Worm (Caenorhabditis elegans) whole organism, dauer: ENCODE measurements around the gene bcmo-1.

Experiments
- unc-62 ChIP-seq: sonication (generic microtip); optimal IDR thresholded peaks from 2 replicates; lab custom pipeline; 2017; ENCODE audit warnings: missing biosample characterization, missing genetic modification reagents, missing genetic modification characterization

Gene bcmo-1

ce11 chrII:12810709-12811108 lies 19.8 kb upstream of the bcmo-1 start, which contains the start of gene Y46G5A.20:
TSS of gene Y46G5A.20 (plus strand) at chrII:12811009.
- no peak for TF ChIP-seq unc-62 (GFP tag; lab: Kevin White, UChicago)

- no peak for TF ChIP-seq unc-62 (GFP tag; lab: Kevin White, UChicago)
Measured at ce11 chrII:12813253-12813652, 17.2 kb upstream of the bcmo-1 start.

ce11 chrII:12816412-12817146 lies 13.9 kb upstream of the bcmo-1 start, which contains the start of gene acl-7:
TSS of gene acl-7 (minus strand) at chrII:12816462.
- no peak for TF ChIP-seq unc-62 (GFP tag; lab: Kevin White, UChicago)

ce11 chrII:12818488-12818887 lies 12.0 kb upstream of the bcmo-1 start, which contains the start of gene Y46G5A.22:
TSS of gene Y46G5A.22 (minus strand) at chrII:12818588.
- no peak for TF ChIP-seq unc-62 (GFP tag; lab: Kevin White, UChicago)

- TF ChIP-seq unc-62 (GFP tag; lab: Kevin White, UChicago) = no peak
Measured at ce11 chrII:12819979-12820378, 10.5 kb upstream of the bcmo-1 start.

- TF ChIP-seq unc-62 (GFP tag; lab: Kevin White, UChicago) = no peak
Measured at ce11 chrII:12823437-12823836, 7.0 kb upstream of the bcmo-1 start, which contains the start of gene Y46G5A.36. TSS of gene Y46G5A.36 (plus strand) at chrII:12823679.

- no peak for TF ChIP-seq unc-62 (GFP tag; lab: Kevin White, UChicago)
Measured at ce11 chrII:12824463-12824862, 6.0 kb upstream of the bcmo-1 start.

- no peak for TF ChIP-seq unc-62 (GFP tag; lab: Kevin White, UChicago)
Measured at ce11 chrII:12826752-12827151, 3.7 kb upstream of the bcmo-1 start, which contains the start of gene Y46G5A.38. TSS of gene Y46G5A.38 (plus strand) at chrII:12827052.

- TF ChIP-seq unc-62 (GFP tag; lab: Kevin White, UChicago) = no peak
Measured at ce11 chrII:12828863-12829262, 1.6 kb upstream of the bcmo-1 start, which contains the start of gene Y46G5A.23. TSS of gene Y46G5A.23 (minus strand) at chrII:12828963.

ce11 chrII:12840057-12840456 lies 9.6 kb downstream of the bcmo-1 start, which contains the start of gene lgc-35:
TSS of gene lgc-35 (minus strand) at chrII:12840157.
- TF ChIP-seq unc-62 (GFP tag; lab: Kevin White, UChicago) = no peak

ce11 chrII:12847736-12848135 lies 17.3 kb downstream of the bcmo-1 start, which contains the start of gene pes-10:
TSS of gene pes-10 (minus strand) at chrII:12847836.
- no peak for TF ChIP-seq unc-62 (GFP tag; lab: Kevin White, UChicago)

- TF ChIP-seq unc-62 (GFP tag; lab: Kevin White, UChicago) = no peak
Measured at ce11 chrII:12850129-12850528, 19.7 kb downstream of the bcmo-1 start, which contains the start of gene Y46G5A.28. TSS of gene Y46G5A.28 (plus strand) at chrII:12850429.

ce11 chrII:12855900-12856299 lies 25.4 kb downstream of the bcmo-1 start, which contains the start of gene Y46G5A.29:
TSS of gene Y46G5A.29 (plus strand) at chrII:12856200.
- TF ChIP-seq unc-62 (GFP tag; lab: Kevin White, UChicago) = no peak

ce11 chrII:12865604-12866003 lies 35.1 kb downstream of the bcmo-1 start, which contains the start of gene snf-5:
TSS of gene snf-5 (minus strand) at chrII:12865785.
- TF ChIP-seq unc-62 (GFP tag; lab: Kevin White, UChicago) = no peak

- TF ChIP-seq unc-62 (GFP tag; lab: Kevin White, UChicago) = no peak
Measured at ce11 chrII:12866079-12866478, 35.6 kb downstream of the bcmo-1 start.

- no peak for TF ChIP-seq unc-62 (GFP tag; lab: Kevin White, UChicago)
Measured at ce11 chrII:12878071-12878668, 47.7 kb downstream of the bcmo-1 start, which contains the start of gene gsy-1. TSS of gene gsy-1 (minus strand) at chrII:12878121.
